Worm (Caenorhabditis elegans) whole organism, young adult: ENCODE data around the gene T26H8.4.
"Not testable (repeated sequence)": the region's sequence is repeated elsewhere in the genome, so short reads cannot be mapped to it uniquely, and the experiment has no call there.

Experiments used
- B0019.2 ChIP-seq: fragments of 200-800 bp; sonication (Bioruptor generic); conservative IDR thresholded peaks from 2 replicates; pipeline ENCODE4 v1.3.6; 2022; ENCODE audit warnings: missing genetic modification reagents, missing genetic modification characterization, missing compliant biosample characterization
- B0035.1 ChIP-seq: sonication (generic microtip); optimal IDR thresholded peaks from 2 replicates; lab custom pipeline; 2016; ENCODE audit warnings: missing genetic modification characterization, mild to moderate bottlenecking, missing compliant biosample characterization, missing genotype, missing genetic modification reagents
- F33H1.4 ChIP-seq: fragments of 200-800 bp; sonication (Bioruptor generic); IDR thresholded peaks from 2 replicates; pipeline ENCODE4 v1.3.6; 2022; ENCODE audit warnings: missing genetic modification reagents, missing genetic modification characterization, missing compliant biosample characterization
- F39B2.1 ChIP-seq: fragments of 200-800 bp; sonication (Bioruptor generic); IDR thresholded peaks from 2 replicates; pipeline ENCODE4 v1.3.6; 2022; ENCODE audit warnings: missing genetic modification reagents, missing genetic modification characterization, missing compliant biosample characterization
- F49E8.2 ChIP-seq: sonication (generic microtip); optimal IDR thresholded peaks from 3 replicates; lab custom pipeline; 2017; ENCODE audit warnings: missing genetic modification characterization, mild to moderate bottlenecking, missing compliant biosample characterization, antibody characterized with exemption, moderate library complexity; ENCODE audit not compliant: insufficient read depth
- Y53F4B.3 ChIP-seq: fragments of 200-800 bp; sonication (Bioruptor generic); IDR thresholded peaks from 2 replicates; pipeline ENCODE4 v1.3.6; 2022; ENCODE audit warnings: missing genetic modification reagents, missing genetic modification characterization, missing compliant biosample characterization
- Y56A3A.18 ChIP-seq: fragments of 200-800 bp; sonication (Bioruptor generic); IDR thresholded peaks from 2 replicates; pipeline ENCODE4 v1.3.6; 2022; ENCODE audit warnings: missing genetic modification reagents, missing genetic modification characterization, missing compliant biosample characterization
- Y67H2A.10 ChIP-seq: fragments of 200-800 bp; sonication (Bioruptor generic); conservative IDR thresholded peaks from 2 replicates; pipeline ENCODE4 v1.3.6; 2022; ENCODE audit warnings: missing genetic modification reagents, missing genetic modification characterization, missing compliant biosample characterization
- Y79H2A.3 ChIP-seq: fragments of 200-800 bp; sonication (Bioruptor generic); conservative IDR thresholded peaks from 2 replicates; pipeline ENCODE4 v1.3.6; 2022; ENCODE audit warnings: missing genetic modification reagents, missing genetic modification characterization, missing compliant biosample characterization
- Y95B8A.8 ChIP-seq: fragments of 200-800 bp; sonication (Bioruptor generic); IDR thresholded peaks from 2 replicates; pipeline ENCODE4 v1.3.6; 2022; ENCODE audit warnings: missing genetic modification reagents, missing genetic modification characterization, missing compliant biosample characterization
- cebp-1 ChIP-seq, 2 experiments: fragments of 200-800 bp in 1 of 2; sonication (Bioruptor generic) in 1 of 2; sonication (generic microtip) in 1 of 2; IDR thresholded peaks in 1 of 2; optimal IDR thresholded peaks in 1 of 2; 2 replicates each; pipeline versions ENCODE4 v1.3.6 to Lab custom; 2017 to 2022; ENCODE audit warnings: missing compliant biosample characterization in 2 of 2, missing genetic modification characterization in 2 of 2, mild to moderate bottlenecking in 1 of 2, missing genetic modification reagents in 1 of 2, moderate library complexity in 1 of 2
- cebp-2 ChIP-seq: fragments of 200-800 bp; sonication (Bioruptor generic); IDR thresholded peaks from 2 replicates; pipeline ENCODE4 v1.3.6; 2022; ENCODE audit warnings: missing genetic modification characterization, missing compliant biosample characterization
- ceh-100 ChIP-seq: fragments of 200-800 bp; sonication (Bioruptor generic); IDR thresholded peaks from 2 replicates; pipeline ENCODE4 v1.3.6; 2022; ENCODE audit warnings: missing genetic modification reagents, missing genetic modification characterization, missing compliant biosample characterization
- ceh-40 ChIP-seq: fragments of 200-800 bp; sonication (Bioruptor generic); IDR thresholded peaks from 2 replicates; pipeline ENCODE4 v1.3.6; 2022; ENCODE audit warnings: missing genetic modification characterization, missing compliant biosample characterization
- ceh-58 ChIP-seq: fragments of 200-800 bp; sonication (Bioruptor generic); IDR thresholded peaks from 2 replicates; pipeline ENCODE4 v1.3.6; 2022; ENCODE audit warnings: missing genetic modification characterization, missing compliant biosample characterization
- ceh-91 ChIP-seq: fragments of 200-800 bp; sonication (Bioruptor generic); IDR thresholded peaks from 2 replicates; pipeline ENCODE4 v1.3.6; 2022; ENCODE audit warnings: missing genetic modification reagents, missing genetic modification characterization, missing compliant biosample characterization
- dox-1 ChIP-seq: fragments of 200-800 bp; sonication (Bioruptor generic); IDR thresholded peaks from 2 replicates; pipeline ENCODE4 v1.3.6; 2022; ENCODE audit warnings: missing genetic modification reagents, missing genetic modification characterization, missing compliant biosample characterization
- dpl-1 ChIP-seq: fragments of 150-350 bp; optimal IDR thresholded peaks from 2 replicates; lab custom pipeline; 2014; ENCODE audit warnings: missing biosample characterization, missing genetic modification reagents, missing genetic modification characterization
- egrh-3 ChIP-seq: fragments of 200-800 bp; sonication (Bioruptor generic); IDR thresholded peaks from 2 replicates; pipeline ENCODE4 v1.3.6; 2022; ENCODE audit warnings: missing genetic modification reagents, missing genetic modification characterization, missing compliant biosample characterization
- ets-4 ChIP-seq: fragments of 200-800 bp; sonication (Bioruptor generic); optimal IDR thresholded peaks from 2 replicates; lab custom pipeline; 2018; ENCODE audit warnings: mild to moderate bottlenecking, missing genetic modification characterization, missing compliant biosample characterization
- gei-17 ChIP-seq: fragments of 200-800 bp; sonication (Bioruptor generic); optimal IDR thresholded peaks from 2 replicates; lab custom pipeline; 2018; ENCODE audit warnings: mild to moderate bottlenecking, missing genetic modification characterization, missing compliant biosample characterization
- hsf-1 ChIP-seq: fragments of 200-800 bp; sonication (Bioruptor generic); IDR thresholded peaks from 2 replicates; pipeline ENCODE4 v1.3.6; 2022; ENCODE audit warnings: missing genetic modification reagents, missing genetic modification characterization, missing compliant biosample characterization
- lsl-1 ChIP-seq: fragments of 200-800 bp; sonication (Bioruptor generic); optimal IDR thresholded peaks from 2 replicates; lab custom pipeline; 2018; ENCODE audit warnings: mild to moderate bottlenecking, missing genetic modification characterization, moderate library complexity, missing compliant biosample characterization
- madf-3 ChIP-seq: fragments of 200-800 bp; sonication (Bioruptor generic); IDR thresholded peaks from 2 replicates; pipeline ENCODE4 v1.3.6; 2022; ENCODE audit warnings: missing genetic modification reagents, missing genetic modification characterization, missing compliant biosample characterization
- madf-6 ChIP-seq: fragments of 200-800 bp; sonication (Bioruptor generic); IDR thresholded peaks from 2 replicates; pipeline ENCODE4 v1.3.6; 2022; ENCODE audit warnings: missing genetic modification reagents, missing genetic modification characterization, missing compliant biosample characterization
- madf-8 ChIP-seq: fragments of 200-800 bp; sonication (Bioruptor generic); conservative IDR thresholded peaks from 2 replicates; pipeline ENCODE4 v1.3.6; 2022; ENCODE audit warnings: missing genetic modification reagents, missing genetic modification characterization, missing compliant biosample characterization
- nhr-80 ChIP-seq: sonication (generic microtip); optimal IDR thresholded peaks from 2 replicates; lab custom pipeline; 2016; ENCODE audit warnings: missing genetic modification characterization, missing compliant biosample characterization
- nhr-90 ChIP-seq: sonication (generic microtip); optimal IDR thresholded peaks from 2 replicates; lab custom pipeline; 2016; ENCODE audit warnings: missing genotype, mild to moderate bottlenecking, missing genetic modification characterization, missing compliant biosample characterization
- pbrm-1 ChIP-seq: fragments of 200-800 bp; sonication (Bioruptor generic); IDR thresholded peaks from 2 replicates; pipeline ENCODE4 v1.3.6; 2022; ENCODE audit warnings: missing genetic modification reagents, missing genetic modification characterization, missing compliant biosample characterization
- rec-8 ChIP-seq, 2 experiments: sonication (generic microtip); optimal IDR thresholded peaks; 2 replicates each; lab custom pipeline; 2016; ENCODE audit warnings: mild to moderate bottlenecking in 2 of 2, missing genetic modification characterization in 2 of 2, missing genetic modification reagents in 2 of 2, missing genotype in 2 of 2, missing biosample characterization in 1 of 2, missing compliant biosample characterization in 1 of 2, moderate library complexity in 1 of 2
- rpc-1 ChIP-seq, 2 experiments: fragments of 150-350 bp in 1 of 2; sonication (generic microtip) in 1 of 2; optimal IDR thresholded peaks; 2 replicates each; lab custom pipeline; 2014 to 2018; ENCODE audit warnings: missing biosample characterization in 1 of 2, missing genetic modification characterization in 1 of 2, missing genetic modification reagents in 1 of 2, missing genotype in 1 of 2
- tbp1 ChIP-seq: fragments of 200-800 bp; sonication (Bioruptor generic); optimal IDR thresholded peaks from 2 replicates; lab custom pipeline; 2018; ENCODE audit warnings: mild to moderate bottlenecking, missing genetic modification characterization, missing compliant biosample characterization
- xnd-1 ChIP-seq: sonication (generic microtip); optimal IDR thresholded peaks from 2 replicates; lab custom pipeline; 2016; ENCODE audit warnings: missing genotype, missing genetic modification reagents, missing genetic modification characterization, missing compliant biosample characterization
- zfh-2 ChIP-seq: fragments of 200-800 bp; sonication (Bioruptor generic); conservative IDR thresholded peaks from 2 replicates; pipeline ENCODE4 v1.3.6; 2022; ENCODE audit warnings: missing genetic modification reagents, missing genetic modification characterization, missing compliant biosample characterization
- ztf-25 ChIP-seq: fragments of 200-800 bp; sonication (Bioruptor generic); IDR thresholded peaks from 2 replicates; pipeline ENCODE4 v1.3.6; 2022; ENCODE audit warnings: missing genetic modification reagents, missing genetic modification characterization, missing compliant biosample characterization
- ztf-26 ChIP-seq: sonication (generic microtip); optimal IDR thresholded peaks from 2 replicates; lab custom pipeline; 2017; ENCODE audit warnings: missing genetic modification characterization, missing compliant biosample characterization
- ztf-28 ChIP-seq: fragments of 200-800 bp; sonication (Bioruptor generic); IDR thresholded peaks from 2 replicates; pipeline ENCODE4 v1.3.6; 2022; ENCODE audit warnings: missing genetic modification reagents, missing genetic modification characterization, missing compliant biosample characterization

The T26H8.4 gene

ce11 chrV:15327745-15328447 lies 21.3 kb upstream of the T26H8.4 start, which contains the start of gene ZK1037.6:
ZK1037.6 (minus strand) TSS chrV:15327795.
- TF ChIP-seq ets-4 (GFP tag; lab: Kevin White, UChicago) (no peak), F49E8.2 (tag; lab: Kevin White, UChicago) (no peak), madf-8 (GFP tag; lab: Robert Waterston, UW) (no peak), nhr-90 (tag; lab: Kevin White, UChicago) (no peak), rec-8 (tag; optimal IDR thresholded peaks at IDR 0.05; lab: Kevin White, UChicago) (no peak), xnd-1 (tag; lab: Kevin White, UChicago) (no peak), zfh-2 (GFP tag; lab: Robert Waterston, UW) (no peak), dpl-1 (GFP tag; lab: Kevin White, UChicago) (no peak), B0035.1 (no peak), pbrm-1 (no peak), ztf-26 (tag; lab: Kevin White, UChicago) (no peak), gei-17 (GFP tag; lab: Kevin White, UChicago) (no peak), rpc-1 (optimal IDR thresholded peaks at IDR 0.05; lab: Kevin White, UChicago) (no peak), rpc-1 (tag; optimal IDR thresholded peaks at IDR 0.05; lab: Kevin White, UChicago) (no peak)
- TF ChIP-seq, all 124 proteins: peak for 0

- TF ChIP-seq Y95B8A.8 (GFP tag; lab: Robert Waterston, UW) (no peak), nhr-80 (tag; lab: Kevin White, UChicago) (peak; percentile 23)
These were observed 16.8 kb upstream of the T26H8.4 start for ce11 chrV:15323417-15323816.

ce11 chrV:15322653-15323052 lies 16.0 kb upstream of the T26H8.4 start, which contains the start of gene nhr-247:
nhr-247 (plus strand) TSS chrV:15322982.
- TF ChIP-seq ceh-91, madf-3, ceh-58 (GFP tag; lab: Robert Waterston, UW): not testable (repeated sequence)

ce11 chrV:15321912-15322311 lies 15.3 kb upstream of the T26H8.4 start:
- TF ChIP-seq F33H1.4 (GFP tag; lab: Robert Waterston, UW) (peak; percentile 68), egrh-3 (peak; percentile 80), ztf-28 (GFP tag; lab: Robert Waterston, UW) (0 out of 2 replicates have a peak, but pooled peaks have one; percentile 7)

- peak; percentile 83 for TF ChIP-seq Y56A3A.18 (GFP tag; lab: Robert Waterston, UW)
- TF ChIP-seq madf-6 = peak; percentile 83
- peak; percentile 69 for TF ChIP-seq Y53F4B.3 (GFP tag; lab: Robert Waterston, UW)
- TF ChIP-seq tbp1 (GFP tag; lab: Kevin White, UChicago) = peak; percentile 9
- peak; percentile 99 for TF ChIP-seq hsf-1 (GFP tag; lab: Robert Waterston, UW)
- peak; percentile 77 for TF ChIP-seq ceh-100 (GFP tag; lab: Robert Waterston, UW)
- TF ChIP-seq B0019.2 = peak; percentile 50; the same call in 1 of the 2 replicates
- TF ChIP-seq ztf-25 = peak; percentile 42; the same call in 1 of the 2 replicates
- TF ChIP-seq lsl-1 (GFP tag; lab: Kevin White, UChicago) = peak; percentile 16
- 0 out of 2 replicates have a peak, but pooled peaks have one; percentile 47 for TF ChIP-seq Y67H2A.10 (GFP tag; lab: Robert Waterston, UW)
- peak; percentile 26 for TF ChIP-seq rpc-1 (optimal IDR thresholded peaks at IDR 0.05; lab: Kevin White, UChicago)
- not testable (repeated sequence) for TF ChIP-seq rpc-1, cebp-1 (tag; optimal IDR thresholded peaks at IDR 0.05; lab: Kevin White, UChicago)
- 0 out of 2 replicates have a peak, but pooled peaks have one; percentile 32 for TF ChIP-seq ceh-91 (GFP tag; lab: Robert Waterston, UW)
- peak; percentile 79 for TF ChIP-seq F39B2.1 (GFP tag; lab: Robert Waterston, UW)
- TF ChIP-seq Y79H2A.3 (GFP tag; lab: Robert Waterston, UW) = peak; percentile 88
- TF ChIP-seq cebp-1 (GFP tag; IDR thresholded peaks at IDR 0.05; lab: Robert Waterston, UW) = peak; percentile 57; the same call in 1 of the 2 replicates
- peak; percentile 95 for TF ChIP-seq ceh-40 (GFP tag; lab: Robert Waterston, UW)
- peak; percentile 96 for TF ChIP-seq egrh-3
- TF ChIP-seq dox-1 (GFP tag; lab: Robert Waterston, UW) = peak; percentile 99
- TF ChIP-seq ztf-28 (GFP tag; lab: Robert Waterston, UW) = peak; percentile 73; the same call in 1 of the 2 replicates
- TF ChIP-seq cebp-2 = 0 out of 2 replicates have a peak, but pooled peaks have one; percentile 22
- peak; percentile 23; the same call in 1 of the 2 replicates for TF ChIP-seq F33H1.4 (GFP tag; lab: Robert Waterston, UW)
These were observed 14.2 kb upstream of the T26H8.4 start for ce11 chrV:15320756-15321332.
